Worm (Caenorhabditis elegans) whole organism, L4 larva: Measurements from ENCODE around the gene mel-28.

Experiments used
- F44E2.7 ChIP-seq: fragments of 200-800 bp; sonication (Bioruptor generic); IDR thresholded peaks from 2 replicates; pipeline ENCODE4 v2.1.2; 2022; ENCODE audit warnings: missing genetic modification characterization, missing compliant biosample characterization
- F49E8.2 ChIP-seq: sonication (generic microtip); optimal IDR thresholded peaks from 2 replicates; lab custom pipeline; 2016; ENCODE audit warnings: missing compliant biosample characterization, mild to moderate bottlenecking, missing genetic modification characterization, borderline replicate concordance
- Y5F2A.4 ChIP-seq: fragments of 200-800 bp; sonication (Bioruptor generic); optimal IDR thresholded peaks from 2 replicates; lab custom pipeline; 2018; ENCODE audit warnings: mild to moderate bottlenecking, missing genetic modification characterization, missing compliant biosample characterization
- ZK337.2 ChIP-seq: fragments of 200-800 bp; sonication (Bioruptor generic); IDR thresholded peaks from 2 replicates; pipeline ENCODE4 v1.3.6; 2022; ENCODE audit warnings: missing genetic modification reagents, missing genetic modification characterization, missing compliant biosample characterization
- ZK546.5 ChIP-seq, 2 experiments: sonication (generic microtip); optimal IDR thresholded peaks; 2 replicates each; lab custom pipeline; 2017; ENCODE audit warnings: missing biosample characterization in 2 of 2, missing genetic modification characterization in 2 of 2
- ama-1 ChIP-seq: fragments of 150-350 bp; optimal IDR thresholded peaks from 2 replicates; lab custom pipeline; 2014; ENCODE audit warnings: inconsistent platforms, mixed read lengths
- ceh-28 ChIP-seq: fragments of 150-350 bp; optimal IDR thresholded peaks from 2 replicates; lab custom pipeline; 2014; ENCODE audit warnings: missing biosample characterization, missing genetic modification reagents, missing genetic modification characterization
- ceh-62 ChIP-seq: sonication (generic microtip); optimal IDR thresholded peaks from 2 replicates; lab custom pipeline; 2017; ENCODE audit warnings: missing biosample characterization, missing genetic modification characterization
- ces-1 ChIP-seq: fragments of 150-350 bp; sonication (generic microtip); optimal IDR thresholded peaks from 4 replicates; lab custom pipeline; 2014; ENCODE audit warnings: missing biosample characterization, missing genetic modification reagents, missing genetic modification characterization
- cey-2 ChIP-seq: sonication (generic microtip); optimal IDR thresholded peaks from 3 replicates; lab custom pipeline; 2017; ENCODE audit warnings: missing genetic modification characterization, mild to moderate bottlenecking, missing compliant biosample characterization, antibody characterized with exemption, borderline replicate concordance; ENCODE audit not compliant: insufficient read depth
- daf-16 ChIP-seq, 3 experiments: sonication (generic microtip); optimal IDR thresholded peaks; 2 replicates each; lab custom pipeline; 2016 to 2017; ENCODE audit warnings: missing genetic modification characterization in 3 of 3, missing genetic modification reagents in 3 of 3, mild to moderate bottlenecking in 2 of 3, missing compliant biosample characterization in 2 of 3, missing biosample characterization in 1 of 3, moderate library complexity in 1 of 3
- dmd-8 ChIP-seq: fragments of 200-800 bp; sonication (Bioruptor generic); IDR thresholded peaks from 2 replicates; pipeline ENCODE4 v1.3.6; 2022; ENCODE audit warnings: missing genetic modification characterization, missing compliant biosample characterization
- dpl-1 ChIP-seq: fragments of 150-350 bp; optimal IDR thresholded peaks from 2 replicates; lab custom pipeline; 2014; ENCODE audit warnings: missing biosample characterization, missing genetic modification reagents, missing genetic modification characterization
- egl-27 ChIP-seq: sonication (generic microtip); optimal IDR thresholded peaks from 3 replicates; lab custom pipeline; 2017; ENCODE audit warnings: missing biosample characterization, missing genetic modification reagents, missing genetic modification characterization
- fos-1 ChIP-seq: fragments of 150-350 bp; optimal IDR thresholded peaks from 2 replicates; lab custom pipeline; 2014; ENCODE audit warnings: missing biosample characterization, missing genetic modification characterization
- hlh-11 ChIP-seq: fragments of 200-800 bp; sonication (Bioruptor generic); optimal IDR thresholded peaks from 2 replicates; lab custom pipeline; 2018; ENCODE audit warnings: mild to moderate bottlenecking, missing genetic modification characterization, missing compliant biosample characterization
- hlh-30 ChIP-seq: sonication (generic microtip); optimal IDR thresholded peaks from 2 replicates; lab custom pipeline; 2017; ENCODE audit warnings: antibody characterized with exemption, mild to moderate bottlenecking, missing genetic modification characterization, missing compliant biosample characterization; ENCODE audit not compliant: insufficient read depth
- lin-39 ChIP-seq: fragments of 150-350 bp; optimal IDR thresholded peaks from 2 replicates; lab custom pipeline; 2014; ENCODE audit warnings: missing biosample characterization, missing genetic modification reagents, missing genetic modification characterization
- lir-3 ChIP-seq: sonication (generic microtip); optimal IDR thresholded peaks from 2 replicates; lab custom pipeline; 2016; ENCODE audit warnings: mild to moderate bottlenecking, missing genetic modification characterization, missing compliant biosample characterization
- lsy-2 ChIP-seq, 2 experiments: fragments of 150-350 bp in 1 of 2; sonication (generic microtip) in 1 of 2; optimal IDR thresholded peaks; 2 replicates each; lab custom pipeline; 2014 to 2017; ENCODE audit warnings: missing biosample characterization in 2 of 2, missing genetic modification characterization in 2 of 2
- madf-9 ChIP-seq: fragments of 200-800 bp; sonication (Bioruptor generic); conservative IDR thresholded peaks from 2 replicates; pipeline ENCODE4 v1.3.6; 2022; ENCODE audit warnings: missing genetic modification reagents, missing genetic modification characterization, missing compliant biosample characterization
- mep-1 ChIP-seq: fragments of 150-350 bp; sonication (generic microtip); optimal IDR thresholded peaks from 3 replicates; lab custom pipeline; 2014; ENCODE audit warnings: missing biosample characterization, missing genetic modification characterization
- mxl-3 ChIP-seq: fragments of 200-800 bp; sonication (Bioruptor generic); optimal IDR thresholded peaks from 2 replicates; lab custom pipeline; 2018; ENCODE audit warnings: mild to moderate bottlenecking, missing genetic modification characterization, missing compliant biosample characterization
- nhr-11 ChIP-seq: fragments of 150-350 bp; optimal IDR thresholded peaks from 2 replicates; lab custom pipeline; 2014; ENCODE audit warnings: missing biosample characterization, missing genetic modification characterization
- nhr-111 ChIP-seq: fragments of 200-800 bp; sonication (Bioruptor generic); optimal IDR thresholded peaks from 2 replicates; lab custom pipeline; 2018; ENCODE audit warnings: mild to moderate bottlenecking, missing genetic modification characterization, missing compliant biosample characterization
- nhr-237 ChIP-seq: sonication (generic microtip); optimal IDR thresholded peaks from 2 replicates; lab custom pipeline; 2017; ENCODE audit warnings: missing biosample characterization, missing genetic modification characterization
- nhr-25 ChIP-seq: sonication (generic microtip); optimal IDR thresholded peaks from 2 replicates; lab custom pipeline; 2017; ENCODE audit warnings: missing genetic modification characterization, mild to moderate bottlenecking, missing compliant biosample characterization, antibody characterized with exemption, moderate library complexity, borderline replicate concordance; ENCODE audit not compliant: insufficient read depth
- nhr-28 ChIP-seq: fragments of 150-350 bp; optimal IDR thresholded peaks from 2 replicates; lab custom pipeline; 2014; ENCODE audit warnings: missing biosample characterization, missing genetic modification characterization
- nhr-41 ChIP-seq: fragments of 200-800 bp; sonication (Bioruptor generic); IDR thresholded peaks from 2 replicates; pipeline ENCODE4 v1.3.6; 2022; ENCODE audit warnings: missing genetic modification reagents, missing genetic modification characterization, missing compliant biosample characterization
- pha-4 ChIP-seq, 2 experiments: fragments of 150-350 bp in 1 of 2; fragments of 200-800 bp in 1 of 2; sonication (Bioruptor generic) in 1 of 2; IDR thresholded peaks in 1 of 2; optimal IDR thresholded peaks in 1 of 2; 2 replicates each; pipeline versions ENCODE4 v1.3.6 to Lab custom; 2014 to 2022; ENCODE audit warnings: missing genetic modification characterization in 2 of 2, missing genetic modification reagents in 2 of 2, missing biosample characterization in 1 of 2, missing compliant biosample characterization in 1 of 2
- pqm-1 ChIP-seq: sonication (generic microtip); optimal IDR thresholded peaks from 2 replicates; lab custom pipeline; 2017; ENCODE audit warnings: missing biosample characterization, missing genetic modification characterization
- snpc-1.2 ChIP-seq: fragments of 200-800 bp; sonication (Bioruptor generic); IDR thresholded peaks from 2 replicates; pipeline ENCODE4 v1.3.6; 2022; ENCODE audit warnings: missing genetic modification reagents, missing genetic modification characterization, missing compliant biosample characterization
- snpc-4 ChIP-seq: fragments of 150-350 bp; optimal IDR thresholded peaks from 2 replicates; lab custom pipeline; 2014; ENCODE audit warnings: missing biosample characterization, missing genetic modification characterization
- unc-130 ChIP-seq: sonication (generic microtip); optimal IDR thresholded peaks from 2 replicates; lab custom pipeline; 2016; ENCODE audit warnings: missing genetic modification reagents, missing genetic modification characterization, missing compliant biosample characterization
- unc-62 ChIP-seq, 3 experiments: fragments of 150-350 bp in 1 of 3; sonication (generic microtip); optimal IDR thresholded peaks in 2 of 3; peaks in 1 of 3; 1 replicate in 1 of 3; 2 replicates in 2 of 3; lab custom pipeline; 2014 to 2017; ENCODE audit warnings: missing biosample characterization in 3 of 3, missing genetic modification characterization in 3 of 3, missing genetic modification reagents in 3 of 3, missing genotype in 1 of 3
- vab-7 ChIP-seq: fragments of 200-800 bp; sonication (Bioruptor generic); IDR thresholded peaks from 2 replicates; pipeline ENCODE4 v1.3.6; 2022; ENCODE audit warnings: missing genetic modification reagents, missing genetic modification characterization, missing compliant biosample characterization
- zfp-2 ChIP-seq: sonication (generic microtip); optimal IDR thresholded peaks from 2 replicates; lab custom pipeline; 2016; ENCODE audit warnings: mild to moderate bottlenecking, missing genetic modification characterization, missing compliant biosample characterization
- zip-2 ChIP-seq: fragments of 150-350 bp; optimal IDR thresholded peaks from 2 replicates; lab custom pipeline; 2014; ENCODE audit warnings: missing biosample characterization, missing genetic modification characterization
- ztf-11 ChIP-seq: fragments of 150-350 bp; optimal IDR thresholded peaks from 2 replicates; lab custom pipeline; 2014; ENCODE audit warnings: missing biosample characterization, missing genetic modification characterization

Gene mel-28

ce11 chrIII:4785714-4786113, at the start of gene mel-28:
Gene mel-28, plus strand, starts transcription at chrIII:4786080.
- TF ChIP-seq lin-39 (no peak), dpl-1 (peak; percentile 71), daf-16 (GFP tag; optimal IDR thresholded peaks at IDR 0.05; lab: Kevin White, UChicago) (no peak), daf-16 (tag; optimal IDR thresholded peaks at IDR 0.05; lab: Kevin White, UChicago) (peak; percentile 36), nhr-25 (tag; lab: Kevin White, UChicago) (no peak), lsy-2 (tag; optimal IDR thresholded peaks at IDR 0.05; lab: Kevin White, UChicago) (no peak)
- TF ChIP-seq, all 104 proteins: peak for 2

- no peak for TF ChIP-seq mep-1
- no peak for TF ChIP-seq nhr-111 (GFP tag; lab: Kevin White, UChicago)
- TF ChIP-seq madf-9 (GFP tag; lab: Robert Waterston, UW) = no peak
- TF ChIP-seq ama-1 (lab: Kevin White, UChicago) = no peak
- no peak for TF ChIP-seq ZK337.2 (GFP tag; lab: Robert Waterston, UW)
- TF ChIP-seq vab-7 (GFP tag; lab: Robert Waterston, UW) = no peak
- TF ChIP-seq dpl-1 = no peak
- TF ChIP-seq zip-2 (tag; lab: Kevin White, UChicago) = no peak
- no peak for TF ChIP-seq F44E2.7
- no peak for TF ChIP-seq nhr-41 (GFP tag; lab: Robert Waterston, UW)
- no peak for TF ChIP-seq nhr-11
- no peak for TF ChIP-seq ceh-28
- no peak for TF ChIP-seq F49E8.2 (tag; lab: Kevin White, UChicago)
These were observed 45.9 kb upstream of the mel-28 start, which contains the start of gene ras-2 for ce11 chrIII:4739975-4740374. Gene ras-2, minus strand, starts transcription at chrIII:4740075.

- TF ChIP-seq zfp-2 (tag; lab: Kevin White, UChicago) (no peak), pqm-1 (tag; lab: Kevin White, UChicago) (peak; percentile 25), nhr-28 (tag; lab: Kevin White, UChicago) (peak; percentile 33), egl-27 (tag; lab: Kevin White, UChicago) (no peak), snpc-4 (tag; lab: Kevin White, UChicago) (no peak), snpc-1.2 (GFP tag; lab: Robert Waterston, UW) (no peak), ceh-62 (tag; lab: Kevin White, UChicago) (no peak), cey-2 (tag; lab: Kevin White, UChicago) (no peak), ama-1 (lab: Kevin White, UChicago) (no peak), ztf-11 (tag; lab: Kevin White, UChicago) (no peak), ces-1 (GFP tag; lab: Kevin White, UChicago) (no peak), dmd-8 (GFP tag; lab: Robert Waterston, UW) (no peak), lir-3 (tag; lab: Kevin White, UChicago) (no peak), pha-4 (GFP tag; IDR thresholded peaks at IDR 0.05; lab: Robert Waterston, UW) (no peak), pha-4 (tag; optimal IDR thresholded peaks at IDR 0.05; lab: Kevin White, UChicago) (no peak), hlh-11 (tag; lab: Kevin White, UChicago) (peak; percentile 68), nhr-11 (peak; percentile 29), mxl-3 (GFP tag; lab: Kevin White, UChicago) (peak; percentile 26), unc-62 (GFP tag; optimal IDR thresholded peaks at IDR 0.05 in 1 of 2; lab: Kevin White, UChicago) (peak in 1 of 2 experiments; percentile 7), unc-62 (tag; optimal IDR thresholded peaks at IDR 0.05; lab: Kevin White, UChicago) (no peak), fos-1 (tag; lab: Kevin White, UChicago) (no peak), Y5F2A.4 (no peak), nhr-237 (tag; lab: Kevin White, UChicago) (no peak), unc-130 (GFP tag; lab: Kevin White, UChicago) (no peak), ZK546.5 (tag; optimal IDR thresholded peaks at IDR 0.05; lab: Kevin White, UChicago) (no peak), hlh-30 (tag; lab: Kevin White, UChicago) (peak; percentile 2)
- TF ChIP-seq, all 104 proteins: peak for 7
These were observed 45.1 kb upstream of the mel-28 start for ce11 chrIII:4740820-4741219.
